Worm (Caenorhabditis elegans): ENCODE results near the gene nas-12.

DNA sequence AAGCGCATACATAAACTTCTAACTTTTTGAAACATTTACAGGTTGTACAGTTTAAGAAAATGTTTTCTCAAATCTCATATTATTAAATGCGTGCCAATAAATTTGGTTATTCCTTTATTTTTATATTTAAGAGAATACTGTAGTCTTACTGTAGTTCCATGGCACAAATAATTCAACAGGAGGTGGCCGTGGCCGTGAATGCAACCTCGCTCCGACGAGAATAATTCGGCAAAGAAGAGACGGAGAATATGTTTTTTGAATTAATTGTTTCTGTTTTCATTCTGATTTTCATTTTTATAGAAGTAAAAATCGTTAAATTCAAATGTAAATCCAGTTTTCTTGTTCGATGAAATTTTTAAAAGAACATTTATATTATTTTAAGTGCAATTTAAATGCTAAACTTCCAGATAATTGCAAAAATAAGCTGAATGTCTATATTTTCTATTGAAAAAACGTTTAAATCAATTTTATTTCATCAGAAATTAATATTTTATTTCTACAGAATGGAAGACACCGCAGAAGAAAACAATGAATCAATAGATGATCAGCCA is 26.4 kb upstream of the nas-12 start, which contains the start of gene gon-4:
- TF ChIP-seq cebp-1 (GFP tag; IDR thresholded peaks at IDR 0.05) (no peak), cebp-1 (tag; optimal IDR thresholded peaks at IDR 0.05) (no peak), attf-3 (GFP tag; conservative IDR thresholded peaks at IDR 0.05) (no peak), snpc-4 (GFP tag; optimal IDR thresholded peaks at IDR 0.05) (no peak), snpc-4 (tag; optimal IDR thresholded peaks at IDR 0.05) (no peak), dpl-1 (GFP tag; optimal IDR thresholded peaks at IDR 0.05) (no peak), cebp-2 (GFP tag; IDR thresholded peaks at IDR 0.05) (no peak), lin-54 (GFP tag; optimal IDR thresholded peaks at IDR 0.05) (no peak), hmg-20 (GFP tag; IDR thresholded peaks at IDR 0.05) (no peak), sea-2 (GFP tag; IDR thresholded peaks at IDR 0.05) (no peak), F33H1.4 (GFP tag; IDR thresholded peaks at IDR 0.05) (no peak), nfya-1 (tag; optimal IDR thresholded peaks at IDR 0.05; ENCODE audit: borderline replicate concordance, insufficient read depth) (no peak)

Measured in whole organism, young adult.